Fruit fly (Drosophila melanogaster) whole organism, embryonic: ENCODE data around the gene Lsp2.

Source experiments
- Ada2b ChIP-seq: fragments of 200-800 bp; sonication (Bioruptor generic); IDR thresholded peaks from 2 replicates; pipeline ENCODE4 v1.3.6; 2022; ENCODE audit warnings: missing biosample characterization, missing genetic modification characterization
- Atf6 ChIP-seq: fragments of 200-800 bp; sonication (Bioruptor generic); IDR thresholded peaks from 2 replicates; pipeline ENCODE4 v1.3.6; 2022; ENCODE audit warnings: missing biosample characterization, missing genetic modification characterization
- B-H2 ChIP-seq: fragments of 200-800 bp; sonication (Bioruptor generic); optimal IDR thresholded peaks from 2 replicates; lab custom pipeline; 2018; ENCODE audit warnings: missing biosample characterization, mild to moderate bottlenecking, missing genetic modification characterization
- BEAF-32 ChIP-seq: fragments of 200-800 bp; sonication (Bioruptor generic); optimal IDR thresholded peaks from 3 replicates; lab custom pipeline; 2017; ENCODE audit warnings: missing biosample characterization, missing genetic modification characterization, mild to moderate bottlenecking, moderate library complexity, missing genetic modification reagents
- CG10321 ChIP-seq: fragments of 200-800 bp; sonication (Bioruptor generic); IDR thresholded peaks from 2 replicates; pipeline ENCODE4 v1.3.6; 2022; ENCODE audit warnings: missing biosample characterization, missing genetic modification characterization
- CG10565 ChIP-seq: fragments of 200-800 bp; sonication (Bioruptor generic); optimal IDR thresholded peaks from 3 replicates; lab custom pipeline; 2016; ENCODE audit warnings: missing biosample characterization, mild to moderate bottlenecking, missing genetic modification characterization
- CG11085 ChIP-seq: fragments of 200-800 bp; sonication (Bioruptor generic); IDR thresholded peaks from 2 replicates; pipeline ENCODE4 v1.3.6; 2022; ENCODE audit warnings: missing biosample characterization, missing genetic modification characterization
- CG12236 ChIP-seq: fragments of 200-800 bp; sonication (Bioruptor generic); optimal IDR thresholded peaks from 2 replicates; lab custom pipeline; 2016; ENCODE audit warnings: missing biosample characterization, missing genetic modification characterization
- CG12299 ChIP-seq: fragments of 200-800 bp; sonication (Bioruptor generic); optimal IDR thresholded peaks from 2 replicates; lab custom pipeline; 2018; ENCODE audit warnings: missing biosample characterization, mild to moderate bottlenecking, missing genetic modification characterization
- CG14667 ChIP-seq: fragments of 200-800 bp; sonication (Bioruptor generic); IDR thresholded peaks from 2 replicates; pipeline ENCODE4 v1.3.6; 2022; ENCODE audit warnings: missing biosample characterization, missing genetic modification characterization
- CG15514 ChIP-seq: fragments of 200-800 bp; sonication (Bioruptor generic); optimal IDR thresholded peaks from 3 replicates; lab custom pipeline; 2017; ENCODE audit warnings: missing biosample characterization, missing genetic modification characterization, mild to moderate bottlenecking, moderate library complexity, missing genetic modification reagents
- CG17359 ChIP-seq: fragments of 200-800 bp; sonication (Bioruptor generic); optimal IDR thresholded peaks from 3 replicates; lab custom pipeline; 2018; ENCODE audit warnings: missing biosample characterization, mild to moderate bottlenecking, missing genetic modification characterization, moderate library complexity
- CG18011 ChIP-seq: fragments of 200-800 bp; sonication (Bioruptor generic); optimal IDR thresholded peaks from 2 replicates; lab custom pipeline; 2017; ENCODE audit warnings: missing biosample characterization, missing genetic modification characterization, mild to moderate bottlenecking, moderate library complexity, missing genotype
- CG2129 ChIP-seq: fragments of 200-800 bp; sonication (Bioruptor generic); IDR thresholded peaks from 2 replicates; pipeline ENCODE4 v1.3.6; 2022; ENCODE audit warnings: missing biosample characterization, missing genetic modification characterization; ENCODE audit not compliant: partially characterized antibody
- CG7928 ChIP-seq: fragments of 200-800 bp; sonication (Bioruptor generic); optimal IDR thresholded peaks from 2 replicates; lab custom pipeline; 2017; ENCODE audit warnings: missing biosample characterization, mild to moderate bottlenecking, missing genetic modification characterization
- CG8944 ChIP-seq: fragments of 200-800 bp; sonication (Bioruptor generic); optimal IDR thresholded peaks from 3 replicates; lab custom pipeline; 2016; ENCODE audit warnings: missing biosample characterization, missing genetic modification characterization
- CG9727 ChIP-seq: fragments of 200-800 bp; sonication (Bioruptor generic); optimal IDR thresholded peaks from 3 replicates; lab custom pipeline; 2017; ENCODE audit warnings: missing biosample characterization, mild to moderate bottlenecking, missing genetic modification characterization
- CkIIα-i1 ChIP-seq: fragments of 200-800 bp; sonication (Bioruptor generic); IDR thresholded peaks from 2 replicates; pipeline ENCODE4 v1.3.6; 2022; ENCODE audit warnings: missing biosample characterization, missing genetic modification characterization
- D19B ChIP-seq: fragments of 200-800 bp; sonication (Bioruptor generic); optimal IDR thresholded peaks from 2 replicates; lab custom pipeline; 2017; ENCODE audit warnings: missing biosample characterization, mild to moderate bottlenecking, missing genetic modification characterization
- Fer1 ChIP-seq: fragments of 200-800 bp; sonication (Bioruptor generic); optimal IDR thresholded peaks from 2 replicates; lab custom pipeline; 2017; ENCODE audit warnings: missing biosample characterization, mild to moderate bottlenecking, missing genetic modification characterization
- Fer2 ChIP-seq: fragments of 200-800 bp; sonication (Bioruptor generic); optimal IDR thresholded peaks from 2 replicates; lab custom pipeline; 2018; ENCODE audit warnings: missing biosample characterization, mild to moderate bottlenecking, missing genetic modification characterization, moderate library complexity
- Hey ChIP-seq: fragments of 200-800 bp; sonication (Bioruptor generic); optimal IDR thresholded peaks from 3 replicates; lab custom pipeline; 2018; ENCODE audit warnings: missing biosample characterization, mild to moderate bottlenecking, missing genetic modification characterization
- Hmx ChIP-seq: fragments of 200-800 bp; sonication (Bioruptor generic); optimal IDR thresholded peaks from 2 replicates; lab custom pipeline; 2016; ENCODE audit warnings: missing biosample characterization, missing genetic modification characterization
- MESR4 ChIP-seq: fragments of 200-800 bp; sonication (Bioruptor generic); optimal IDR thresholded peaks from 2 replicates; lab custom pipeline; 2018; ENCODE audit warnings: missing biosample characterization, mild to moderate bottlenecking, missing genetic modification characterization, moderate library complexity
- MTF-1 ChIP-seq: fragments of 200-800 bp; sonication (Bioruptor generic); optimal IDR thresholded peaks from 2 replicates; lab custom pipeline; 2018; ENCODE audit warnings: missing biosample characterization, mild to moderate bottlenecking, missing genetic modification characterization, borderline replicate concordance
- Med ChIP-seq: fragments of 200-800 bp; sonication (Bioruptor generic); peaks from one replicate; lab custom pipeline; 2016; ENCODE audit warnings: missing biosample characterization, missing genetic modification characterization, mild to moderate bottlenecking, inconsistent platforms, moderate library complexity
- Nf-YB ChIP-seq: fragments of 200-800 bp; sonication (Bioruptor generic); optimal IDR thresholded peaks from 3 replicates; lab custom pipeline; 2019; ENCODE audit warnings: missing biosample characterization, mild to moderate bottlenecking, missing genetic modification characterization, moderate library complexity
- Xrp1 ChIP-seq: fragments of 200-800 bp; sonication (Bioruptor generic); IDR thresholded peaks from 2 replicates; pipeline ENCODE4 v1.3.6; 2022; ENCODE audit warnings: missing biosample characterization, missing genetic modification characterization
- ac ChIP-seq: fragments of 200-800 bp; sonication (Bioruptor generic); optimal IDR thresholded peaks from 3 replicates; lab custom pipeline; 2017; ENCODE audit warnings: missing biosample characterization, mild to moderate bottlenecking, missing genetic modification characterization
- al ChIP-seq: fragments of 200-800 bp; sonication (Bioruptor generic); IDR thresholded peaks from 2 replicates; pipeline ENCODE4 v1.3.6; 2022; ENCODE audit warnings: missing biosample characterization, missing genetic modification characterization
- ase ChIP-seq: fragments of 200-800 bp; sonication (Bioruptor generic); IDR thresholded peaks from 3 replicates; pipeline ENCODE4 v1.3.6; 2022; ENCODE audit warnings: missing biosample characterization, missing genetic modification characterization
- btn ChIP-seq: fragments of 200-800 bp; sonication (Bioruptor generic); optimal IDR thresholded peaks from 2 replicates; lab custom pipeline; 2016; ENCODE audit warnings: missing biosample characterization, missing genetic modification characterization
- cad ChIP-seq: fragments of >200 bp; optimal IDR thresholded peaks from 2 replicates; lab custom pipeline; 2017; ENCODE audit warnings: missing biosample characterization, missing genetic modification characterization
- chinmo ChIP-seq: fragments of 200-800 bp; sonication (Bioruptor generic); IDR thresholded peaks from 4 replicates; pipeline ENCODE4 v1.3.6; 2022; ENCODE audit warnings: missing biosample characterization, missing genetic modification characterization; ENCODE audit not compliant: partially characterized antibody
- cwo ChIP-seq: fragments of 200-800 bp; sonication (Bioruptor generic); optimal IDR thresholded peaks from 3 replicates; lab custom pipeline; 2017; ENCODE audit warnings: missing biosample characterization, missing genetic modification characterization, mild to moderate bottlenecking, moderate library complexity, missing genetic modification reagents
- emc ChIP-seq: fragments of 200-800 bp; sonication (Bioruptor generic); optimal IDR thresholded peaks from 2 replicates; lab custom pipeline; 2016; ENCODE audit warnings: missing biosample characterization, missing genetic modification characterization
- esg ChIP-seq: fragments of 200-800 bp; sonication (Bioruptor generic); conservative IDR thresholded peaks from 2 replicates; pipeline ENCODE4 v1.3.6; 2022; ENCODE audit warnings: missing biosample characterization, missing genetic modification characterization
- hth ChIP-seq: fragments of >200 bp; optimal IDR thresholded peaks from 2 replicates; lab custom pipeline; 2017; ENCODE audit warnings: inconsistent platforms
- kay ChIP-seq: fragments of 200-800 bp; sonication (Bioruptor generic); optimal IDR thresholded peaks from 2 replicates; lab custom pipeline; 2016; ENCODE audit warnings: missing biosample characterization, missing genetic modification characterization
- mld ChIP-seq: fragments of 200-800 bp; sonication (Bioruptor generic); IDR thresholded peaks from 3 replicates; pipeline ENCODE4 v1.3.6; 2022; ENCODE audit warnings: missing biosample characterization, missing genetic modification characterization; ENCODE audit not compliant: partially characterized antibody
- nerfin-2 ChIP-seq: fragments of 200-800 bp; sonication (Bioruptor generic); IDR thresholded peaks from 2 replicates; pipeline ENCODE4 v1.3.6; 2022; ENCODE audit warnings: missing biosample characterization, missing genetic modification characterization; ENCODE audit not compliant: partially characterized antibody
- p53 ChIP-seq: fragments of 200-800 bp; sonication (Bioruptor generic); optimal IDR thresholded peaks from 2 replicates; lab custom pipeline; 2016; ENCODE audit warnings: missing biosample characterization, missing genetic modification characterization
- pzg ChIP-seq: fragments of 200-800 bp; sonication (Bioruptor generic); optimal IDR thresholded peaks from 3 replicates; lab custom pipeline; 2018; ENCODE audit warnings: missing biosample characterization, mild to moderate bottlenecking, missing genetic modification characterization, moderate library complexity
- sug ChIP-seq: fragments of 200-800 bp; optimal IDR thresholded peaks from 2 replicates; lab custom pipeline; 2019; ENCODE audit warnings: missing biosample characterization, mild to moderate bottlenecking, missing genetic modification characterization, moderate library complexity
- tin ChIP-seq: fragments of 200-800 bp; sonication (Bioruptor generic); optimal IDR thresholded peaks from 3 replicates; lab custom pipeline; 2016; ENCODE audit warnings: missing biosample characterization, missing genetic modification characterization
- ttk ChIP-seq: fragments of 200-800 bp; sonication (Bioruptor generic); IDR thresholded peaks from 2 replicates; pipeline ENCODE4 v2.1.2; 2022; ENCODE audit warnings: missing biosample characterization, missing genetic modification characterization
- tx ChIP-seq: fragments of 200-800 bp; sonication (Bioruptor generic); optimal IDR thresholded peaks from 2 replicates; lab custom pipeline; 2016; ENCODE audit warnings: missing biosample characterization, missing genetic modification characterization
- zen ChIP-seq: fragments of 200-800 bp; sonication (Bioruptor generic); optimal IDR thresholded peaks from 3 replicates; lab custom pipeline; 2018; ENCODE audit warnings: missing biosample characterization, mild to moderate bottlenecking, missing genetic modification characterization, moderate library complexity
- zfh2 ChIP-seq: fragments of 200-800 bp; sonication (Bioruptor generic); optimal IDR thresholded peaks from 2 replicates; lab custom pipeline; 2016; ENCODE audit warnings: missing biosample characterization, missing genetic modification characterization

Gene Lsp2

DNA sequence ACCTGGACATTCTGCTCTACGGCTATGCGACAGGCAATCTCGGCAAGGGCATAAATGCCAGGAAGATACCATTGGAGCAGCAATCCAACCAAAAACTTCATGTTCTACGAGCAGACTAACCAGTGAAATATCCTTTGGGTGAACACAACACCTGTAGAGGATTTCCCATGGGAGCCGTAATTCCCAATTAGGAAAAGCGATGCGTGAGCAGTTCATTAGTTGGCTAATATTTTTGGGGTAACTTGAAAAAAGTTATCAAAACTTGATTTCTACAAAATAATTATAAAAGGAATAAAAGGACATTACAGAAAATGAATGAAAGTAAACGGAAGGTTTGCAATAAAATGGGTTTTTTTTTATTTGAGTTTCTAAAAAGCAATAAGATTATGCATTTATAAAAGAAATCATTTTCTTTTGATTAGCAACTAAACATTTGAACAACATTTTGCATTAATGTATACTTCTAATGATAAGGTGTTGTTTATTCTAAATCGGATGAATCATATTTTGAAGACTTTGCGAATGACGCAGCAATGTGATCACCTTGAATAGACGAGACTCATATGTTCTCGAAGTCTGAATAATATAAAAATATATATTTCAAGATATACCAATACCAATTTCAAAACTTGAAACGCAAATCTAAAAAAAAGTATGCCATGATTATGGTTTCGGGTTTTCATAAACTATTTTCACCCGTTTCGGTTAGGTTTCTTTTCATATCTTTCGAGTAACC lies 1.7 kb upstream of the Lsp2 start, which contains the start of the genes Ir68b and CG34241:
Gene Ir68b, minus strand, starts transcription at position 101 of the 736 bp plus-strand sequence.
Gene CG34241, plus strand, starts transcription at position 686 of the 736 bp plus-strand sequence.
- TF ChIP-seq kay (GFP tag; lab: Kevin White, UChicago) (no peak), CG2129 (no peak), tin (GFP tag; lab: Kevin White, UChicago) (no peak), CG12299 (tag; lab: Kevin White, UChicago) (no peak), CG11085 (GFP tag; lab: Robert Waterston, UW) (no peak), D19B (GFP tag; lab: Kevin White, UChicago) (no peak), Atf6 (GFP tag; lab: Robert Waterston, UW) (no peak), CkIIα-i1 (GFP tag; lab: Robert Waterston, UW) (no peak), ttk (GFP tag; lab: Robert Waterston, UW) (no peak), CG8944 (no peak), Hmx (GFP tag; lab: Kevin White, UChicago) (no peak), CG14667 (GFP tag; lab: Robert Waterston, UW) (no peak), hth (lab: Kevin White, UChicago) (no peak), btn (no peak)

DNA sequence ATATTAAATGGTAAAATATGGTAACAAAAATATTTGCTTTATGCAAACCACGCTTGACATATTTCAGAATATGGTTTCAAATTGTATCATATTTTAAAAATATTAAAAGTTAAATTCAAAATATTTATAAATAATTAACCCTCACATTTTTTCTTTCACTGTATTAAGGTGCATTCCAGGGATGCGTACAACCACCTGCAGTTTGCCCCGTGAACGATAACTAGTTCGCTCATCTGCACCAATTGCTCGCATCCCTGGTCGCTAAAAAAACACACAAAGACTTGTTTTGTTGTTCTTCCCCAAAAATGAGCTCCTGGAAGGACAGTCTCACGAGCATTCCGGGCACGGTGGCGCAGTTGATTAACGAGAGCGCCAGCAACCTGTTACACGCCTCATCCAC lies 2.7 kb downstream of the Lsp2 start, which contains the start of gene DEF8:
Gene DEF8, plus strand, starts transcription at position 229 of the 400 bp plus-strand sequence.
- TF ChIP-seq CG18011 (peak; percentile 43), nerfin-2 (no peak), Ada2b (GFP tag; lab: Robert Waterston, UW) (peak; percentile 87), CG10565 (GFP tag; lab: Kevin White, UChicago) (no peak), sug (tag; lab: Kevin White, UChicago) (peak; percentile 68), BEAF-32 (GFP tag; lab: Kevin White, UChicago) (peak; percentile 39), CG12236 (GFP tag; lab: Kevin White, UChicago) (no peak), Nf-YB (peak; percentile 74), chinmo (peak; percentile 90), emc (no peak), Med (GFP tag; lab: Kevin White, UChicago) (peak; percentile 90), cwo (peak; percentile 74), ac (GFP tag; lab: Kevin White, UChicago) (peak; percentile 25), mld (GFP tag; lab: Robert Waterston, UW) (no peak), zfh2 (GFP tag; lab: Kevin White, UChicago) (peak; percentile 2), pzg (peak; percentile 61), p53 (GFP tag; lab: Kevin White, UChicago) (no peak), Hey (no peak), ase (GFP tag; lab: Robert Waterston, UW) (peak; percentile 90), esg (GFP tag; lab: Robert Waterston, UW) (peak; percentile 78), Fer2 (tag; lab: Kevin White, UChicago) (peak; percentile 59), CG17359 (peak; percentile 91), CG15514 (peak; percentile 100), CG7928 (GFP tag; lab: Kevin White, UChicago) (peak; percentile 97), Fer1 (GFP tag; lab: Kevin White, UChicago) (peak; percentile 88), zen (tag; lab: Kevin White, UChicago) (peak; percentile 87), Xrp1 (GFP tag; lab: Robert Waterston, UW) (peak; percentile 94), MESR4 (peak; percentile 99), B-H2 (GFP tag; lab: Kevin White, UChicago) (no peak), CG10321 (peak; percentile 68; the same call in 1 of the 2 replicates), MTF-1 (GFP tag; lab: Kevin White, UChicago) (peak; percentile 44), cad (no peak), tx (GFP tag; lab: Kevin White, UChicago) (peak; percentile 29), CG9727 (GFP tag; lab: Kevin White, UChicago) (peak; percentile 88), al (peak; percentile 65; the same call in 1 of the 2 replicates)
